Fruit fly (Drosophila melanogaster): ENCODE measurements around the gene pygo.
A peak's percentile ranks its signal among the peaks of the same experiment; 100 is the strongest.

Gene pygo

dm6 chr3R:31592256-31592879 lies 11.9 kb upstream of the pygo start, which contains the start of gene CG1774 (continued):
- TF ChIP-seq CG8632 (GFP tag; optimal IDR thresholded peaks at IDR 0.05) (peak; percentile 7), CG16779 (tag; optimal IDR thresholded peaks at IDR 0.05) (peak; percentile 39), CG6808 (GFP tag; optimal IDR thresholded peaks at IDR 0.05) (no peak), CG11294 (GFP tag; IDR thresholded peaks at IDR 0.05) (peak; percentile 60; the same call in 1 of the 2 replicates), OdsH (GFP tag; optimal IDR thresholded peaks at IDR 0.05) (no peak), spab (GFP tag; optimal IDR thresholded peaks at IDR 0.05) (no peak), CG6163 (GFP tag; IDR thresholded peaks at IDR 0.05) (peak; percentile 76; the same call in 2 of the 3 replicates), dac (GFP tag; optimal IDR thresholded peaks at IDR 0.05) (no peak), cyc (GFP tag; optimal IDR thresholded peaks at IDR 0.05) (peak; percentile 66), ss (GFP tag; optimal IDR thresholded peaks at IDR 0.05) (no peak), CG4318 (GFP tag; optimal IDR thresholded peaks at IDR 0.05) (no peak), CG6792 (GFP tag; optimal IDR thresholded peaks at IDR 0.05) (peak; percentile 42)

- TF ChIP-seq CG11902 (GFP tag; optimal IDR thresholded peaks at IDR 0.05) (no peak), Sox14 (GFP tag; optimal IDR thresholded peaks at IDR 0.05) (no peak), CG3919 (GFP tag; optimal IDR thresholded peaks at IDR 0.05) (no peak), CG11762 (GFP tag; optimal IDR thresholded peaks at IDR 0.05; ENCODE audit: insufficient read depth) (no peak), CG11294 (GFP tag; IDR thresholded peaks at IDR 0.05) (no peak), CG15336 (GFP tag; IDR thresholded peaks at IDR 0.05) (no peak)
Observed at dm6 chr3R:31590281-31590680, 9.8 kb upstream of the pygo start, which contains the start of gene CG1638. CG1638 (plus strand) TSS chr3R:31590581.

- TF ChIP-seq CG11902 (GFP tag; optimal IDR thresholded peaks at IDR 0.05) (peak; percentile 86), esn (GFP tag; optimal IDR thresholded peaks at IDR 0.05) (peak; percentile 99), eg (GFP tag; IDR thresholded peaks at IDR 0.05) (peak; percentile 100), Eip78C (GFP tag) (peak; percentile 98), Blimp-1 (GFP tag; optimal IDR thresholded peaks at IDR 0.05) (peak; percentile 92), OdsH (GFP tag; optimal IDR thresholded peaks at IDR 0.05) (peak; percentile 98), CG32006 (GFP tag; optimal IDR thresholded peaks at IDR 0.05) (peak; percentile 99), CG9139 (GFP tag; optimal IDR thresholded peaks at IDR 0.05) (peak; percentile 92), CG10631 (GFP tag; optimal IDR thresholded peaks at IDR 0.05) (peak; percentile 98), vri (GFP tag; optimal IDR thresholded peaks at IDR 0.05) (peak; percentile 98), fd59A (GFP tag; optimal IDR thresholded peaks at IDR 0.05) (peak; percentile 91), CG34406 (GFP tag; optimal IDR thresholded peaks at IDR 0.05) (peak; percentile 99), CG6808 (GFP tag; optimal IDR thresholded peaks at IDR 0.05) (peak; percentile 94), pdm3 (GFP tag; optimal IDR thresholded peaks at IDR 0.05) (peak; percentile 98), lz (GFP tag; optimal IDR thresholded peaks at IDR 0.05) (peak; percentile 99), CG4318 (GFP tag; optimal IDR thresholded peaks at IDR 0.05) (no peak), dsx (GFP tag; optimal IDR thresholded peaks at IDR 0.05; ENCODE audit: poor library complexity, severe bottlenecking) (peak; percentile 87), CG7368 (GFP tag; optimal IDR thresholded peaks at IDR 0.05) (peak; percentile 97), CG1621 (tag; optimal IDR thresholded peaks at IDR 0.05) (peak; percentile 96), CG6854 (GFP tag; optimal IDR thresholded peaks at IDR 0.05) (peak; percentile 97), Ets21C (GFP tag; optimal IDR thresholded peaks at IDR 0.05) (peak; percentile 97), Sox102F (GFP tag; optimal IDR thresholded peaks at IDR 0.05) (peak; percentile 99), Sox14 (GFP tag; optimal IDR thresholded peaks at IDR 0.05) (peak; percentile 99), CG3032 (tag; optimal IDR thresholded peaks at IDR 0.05) (peak; percentile 97), salr (GFP tag; optimal IDR thresholded peaks at IDR 0.05) (peak; percentile 91 to 98), Met (GFP tag; optimal IDR thresholded peaks at IDR 0.05) (peak; percentile 99), Gug (GFP tag; IDR thresholded peaks at IDR 0.05) (peak; percentile 99), Sox15 (GFP tag; optimal IDR thresholded peaks at IDR 0.05) (peak; percentile 91), CG6276 (GFP tag; optimal IDR thresholded peaks at IDR 0.05) (peak; percentile 100), Eip75B (GFP tag; optimal IDR thresholded peaks at IDR 0.05) (peak; percentile 97), CG3919 (GFP tag; optimal IDR thresholded peaks at IDR 0.05) (peak; percentile 98), CG15336 (GFP tag; IDR thresholded peaks at IDR 0.05) (peak; percentile 100), Hr38 (GFP tag; optimal IDR thresholded peaks at IDR 0.05) (peak; percentile 76), Hr39 (GFP tag; optimal IDR thresholded peaks at IDR 0.05) (peak; percentile 98), CG8632 (GFP tag; optimal IDR thresholded peaks at IDR 0.05) (peak; percentile 99), fd85E (GFP tag; optimal IDR thresholded peaks at IDR 0.05) (peak; percentile 93), cyc (GFP tag; optimal IDR thresholded peaks at IDR 0.05) (peak; percentile 96), spab (GFP tag; optimal IDR thresholded peaks at IDR 0.05) (peak; percentile 94)
Observed at dm6 chr3R:31588374-31588773, 7.9 kb upstream of the pygo start, which contains the start of gene CG1635. CG1635 (plus strand) TSS chr3R:31588673.
